Worm (Caenorhabditis elegans) whole organism, L1 larva: ENCODE data around the gene C54E10.6.
A peak's percentile ranks its signal among the peaks of the same experiment; 100 is the strongest.

ENCODE experiments used
- C34B4.2 ChIP-seq: sonication (generic microtip); optimal IDR thresholded peaks from 2 replicates; lab custom pipeline; 2017; ENCODE audit warnings: mild to moderate bottlenecking, missing genetic modification characterization, missing compliant biosample characterization
- F16B12.6 ChIP-seq: fragments of 150-350 bp; optimal IDR thresholded peaks from 2 replicates; lab custom pipeline; 2014; ENCODE audit warnings: missing biosample characterization, missing genetic modification characterization
- aha-1 ChIP-seq: fragments of 150-350 bp; optimal IDR thresholded peaks from 2 replicates; lab custom pipeline; 2014; ENCODE audit warnings: missing biosample characterization, missing genetic modification characterization
- ceh-63 ChIP-seq: fragments of 200-800 bp; sonication (Bioruptor generic); optimal IDR thresholded peaks from 2 replicates; lab custom pipeline; 2018; ENCODE audit warnings: mild to moderate bottlenecking, missing genetic modification characterization, missing compliant biosample characterization
- ceh-8 ChIP-seq: fragments of 200-800 bp; sonication (Bioruptor generic); optimal IDR thresholded peaks from 2 replicates; lab custom pipeline; 2018; ENCODE audit warnings: mild to moderate bottlenecking, missing genetic modification characterization, moderate library complexity, missing compliant biosample characterization
- ceh-82 ChIP-seq, 3 experiments: fragments of 150-350 bp in 1 of 3; sonication (generic microtip) in 2 of 3; optimal IDR thresholded peaks; 2 replicates each; lab custom pipeline; 2014 to 2017; ENCODE audit warnings: missing biosample characterization in 3 of 3, missing genetic modification characterization in 3 of 3
- efl-1 ChIP-seq, 4 experiments: fragments of 150-350 bp; optimal IDR thresholded peaks in 3 of 4; peaks in 1 of 4; 1 replicate in 1 of 4; 2 replicates in 3 of 4; lab custom pipeline; 2014; ENCODE audit warnings: missing biosample characterization in 2 of 4, missing genetic modification characterization in 2 of 4, missing genetic modification reagents in 2 of 4
- efl-3 ChIP-seq: fragments of 200-800 bp; sonication (Bioruptor generic); optimal IDR thresholded peaks from 2 replicates; lab custom pipeline; 2018; ENCODE audit warnings: mild to moderate bottlenecking, missing genetic modification characterization, missing compliant biosample characterization
- egl-27 ChIP-seq, 2 experiments: fragments of 150-350 bp in 1 of 2; sonication (generic microtip); optimal IDR thresholded peaks; 3 replicates each; lab custom pipeline; 2017 to 2018; ENCODE audit warnings: missing biosample characterization in 2 of 2, missing genetic modification characterization in 2 of 2, missing genetic modification reagents in 2 of 2
- elt-2 ChIP-seq: sonication (generic microtip); optimal IDR thresholded peaks from 2 replicates; lab custom pipeline; 2016; ENCODE audit warnings: missing genetic modification characterization, mild to moderate bottlenecking, inconsistent platforms, missing compliant biosample characterization, missing genetic modification reagents
- ets-5 ChIP-seq: fragments of 200-800 bp; sonication (Bioruptor generic); IDR thresholded peaks from 2 replicates; pipeline ENCODE4 v1.3.6; 2022; ENCODE audit warnings: missing genetic modification characterization, missing compliant biosample characterization
- fkh-10 ChIP-seq: sonication (generic microtip); optimal IDR thresholded peaks from 2 replicates; lab custom pipeline; 2017; ENCODE audit warnings: missing biosample characterization, missing genetic modification reagents, missing genetic modification characterization
- fkh-8 ChIP-seq: sonication (generic microtip); optimal IDR thresholded peaks from 2 replicates; lab custom pipeline; 2016; ENCODE audit warnings: mild to moderate bottlenecking, missing genetic modification characterization, missing compliant biosample characterization
- hlh-17 ChIP-seq: fragments of 200-800 bp; sonication (Bioruptor generic); optimal IDR thresholded peaks from 2 replicates; lab custom pipeline; 2018; ENCODE audit warnings: missing genetic modification characterization, mild to moderate bottlenecking, missing compliant biosample characterization, moderate library complexity, borderline replicate concordance
- hlh-4 ChIP-seq: sonication (generic microtip); optimal IDR thresholded peaks from 2 replicates; lab custom pipeline; 2016; ENCODE audit warnings: mild to moderate bottlenecking, missing genetic modification characterization, missing compliant biosample characterization
- lin-13 ChIP-seq: fragments of 150-350 bp; optimal IDR thresholded peaks from 2 replicates; lab custom pipeline; 2014; ENCODE audit warnings: missing biosample characterization, missing genetic modification reagents, missing genetic modification characterization
- lin-14 ChIP-seq: fragments of 200-800 bp; sonication (Bioruptor generic); optimal IDR thresholded peaks from 2 replicates; lab custom pipeline; 2018; ENCODE audit warnings: mild to moderate bottlenecking, missing genetic modification characterization, moderate library complexity, missing compliant biosample characterization
- mdl-1 ChIP-seq, 2 experiments: fragments of 150-350 bp; optimal IDR thresholded peaks; 2 replicates each; lab custom pipeline; 2014 to 2017; ENCODE audit warnings: missing biosample characterization in 2 of 2, missing genetic modification characterization in 2 of 2, inconsistent platforms in 1 of 2
- nhr-47 ChIP-seq: sonication (generic microtip); optimal IDR thresholded peaks from 2 replicates; lab custom pipeline; 2016; ENCODE audit warnings: mild to moderate bottlenecking, missing genetic modification characterization, moderate library complexity, missing compliant biosample characterization
- nhr-76 ChIP-seq: sonication (generic microtip); optimal IDR thresholded peaks from 2 replicates; lab custom pipeline; 2017; ENCODE audit warnings: missing biosample characterization, missing genetic modification characterization
- nhr-85 ChIP-seq: sonication (generic microtip); peaks from one replicate; lab custom pipeline; 2016; ENCODE audit warnings: missing genetic modification characterization, inconsistent platforms, missing compliant biosample characterization
- nhr-90 ChIP-seq: sonication (generic microtip); optimal IDR thresholded peaks from 2 replicates; lab custom pipeline; 2016; ENCODE audit warnings: mild to moderate bottlenecking, missing genetic modification characterization, missing compliant biosample characterization; ENCODE audit not compliant: poor library complexity
- pax-3 ChIP-seq: fragments of 200-800 bp; sonication (Bioruptor generic); optimal IDR thresholded peaks from 2 replicates; lab custom pipeline; 2018; ENCODE audit warnings: mild to moderate bottlenecking, missing genetic modification characterization, moderate library complexity, missing compliant biosample characterization
- pqm-1 ChIP-seq: sonication (generic microtip); optimal IDR thresholded peaks from 3 replicates; lab custom pipeline; 2017; ENCODE audit warnings: missing biosample characterization, missing genetic modification characterization
- rnt-1 ChIP-seq: sonication (generic microtip); optimal IDR thresholded peaks from 2 replicates; lab custom pipeline; 2016; ENCODE audit warnings: mild to moderate bottlenecking, missing genetic modification characterization, moderate library complexity, missing compliant biosample characterization
- skn-1 ChIP-seq: fragments of 150-350 bp; optimal IDR thresholded peaks from 2 replicates; lab custom pipeline; 2014; ENCODE audit warnings: missing biosample characterization, missing genetic modification characterization
- snu-23 ChIP-seq: sonication (generic microtip); optimal IDR thresholded peaks from 2 replicates; lab custom pipeline; 2016; ENCODE audit warnings: missing genetic modification characterization, missing compliant biosample characterization
- sox-4 ChIP-seq: sonication (generic microtip); optimal IDR thresholded peaks from 2 replicates; lab custom pipeline; 2016; ENCODE audit warnings: missing genetic modification characterization, missing compliant biosample characterization
- sptf-1 ChIP-seq: fragments of 150-350 bp; optimal IDR thresholded peaks from 2 replicates; lab custom pipeline; 2014; ENCODE audit warnings: missing biosample characterization, missing genetic modification characterization
- sup-37 ChIP-seq: fragments of 200-800 bp; sonication (Bioruptor generic); optimal IDR thresholded peaks from 2 replicates; lab custom pipeline; 2018; ENCODE audit warnings: mild to moderate bottlenecking, missing genetic modification characterization, missing compliant biosample characterization
- tbx-2 ChIP-seq: sonication (generic microtip); optimal IDR thresholded peaks from 2 replicates; lab custom pipeline; 2016; ENCODE audit warnings: missing genetic modification characterization, missing compliant biosample characterization
- tlp-1 ChIP-seq: fragments of 150-350 bp; optimal IDR thresholded peaks from 2 replicates; lab custom pipeline; 2014; ENCODE audit warnings: missing biosample characterization, missing genetic modification characterization
- unc-30 ChIP-seq: sonication (generic microtip); optimal IDR thresholded peaks from 2 replicates; lab custom pipeline; 2017; ENCODE audit warnings: missing biosample characterization, missing genetic modification characterization
- unc-86 ChIP-seq: sonication (generic microtip); optimal IDR thresholded peaks from 2 replicates; lab custom pipeline; 2016; ENCODE audit warnings: missing genetic modification characterization, missing compliant biosample characterization
- unc-98 ChIP-seq: fragments of 200-800 bp; sonication (Bioruptor generic); IDR thresholded peaks from 2 replicates; pipeline ENCODE4 v1.3.6; 2022; ENCODE audit warnings: missing genetic modification characterization, missing compliant biosample characterization

Gene C54E10.6

DNA sequence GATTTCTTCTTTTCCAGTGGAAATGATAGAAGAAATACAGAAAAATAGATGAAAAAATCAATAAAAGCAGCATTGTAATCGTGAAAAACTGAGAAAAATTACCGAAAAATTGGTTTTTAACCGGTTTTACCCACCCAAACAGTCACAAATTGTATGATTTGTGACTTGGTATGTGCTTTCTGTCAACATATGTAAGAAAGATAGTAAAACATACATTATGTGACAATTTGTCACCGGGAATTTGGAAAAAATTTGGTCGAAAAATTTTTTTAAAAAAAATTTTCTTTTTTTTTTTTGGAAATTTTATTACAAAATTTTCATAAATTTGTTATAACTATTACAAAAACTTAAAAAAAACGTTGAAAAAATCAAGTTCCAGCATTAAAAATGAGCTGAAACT is 28.6 kb upstream of the C54E10.6 start, which contains the start of gene cyp-33D3:
Gene cyp-33D3, minus strand, starts transcription at position 101 of the 400 bp plus-strand sequence.
- TF ChIP-seq unc-30 (tag; lab: Kevin White, UChicago) (no peak), F16B12.6 (no peak), ceh-63 (GFP tag; lab: Kevin White, UChicago) (no peak)
- TF ChIP-seq, all 84 proteins: peak for 0

DNA sequence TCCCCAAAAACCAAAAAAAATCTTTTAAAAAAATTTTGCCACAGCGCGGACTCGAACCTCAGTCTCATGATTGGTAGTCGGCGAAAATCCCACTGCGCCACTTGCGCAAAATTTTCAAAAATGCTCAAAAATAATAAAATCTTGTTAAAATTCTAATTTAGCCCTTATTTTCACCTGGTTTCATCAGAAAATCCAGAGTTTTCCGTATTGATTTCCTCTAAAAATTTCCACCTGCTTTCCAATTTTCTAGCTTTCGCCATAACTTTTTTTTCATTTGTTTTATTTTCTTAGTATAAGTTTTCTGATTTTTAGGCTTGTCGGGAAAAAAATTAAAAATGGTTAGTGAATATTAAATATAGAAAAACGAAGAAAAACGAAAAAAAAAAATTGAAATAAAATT is 18.8 kb upstream of the C54E10.6 start:
- no peak for TF ChIP-seq egl-27 (tag; optimal IDR thresholded peaks at IDR 0.05; lab: Kevin White, UChicago)
- TF ChIP-seq fkh-8 (tag; lab: Kevin White, UChicago), result peak; percentile 18
- TF ChIP-seq sup-37 (GFP tag; lab: Kevin White, UChicago), result no peak
- peak; percentile 93 for TF ChIP-seq hlh-4 (tag; lab: Kevin White, UChicago)
- no peak for TF ChIP-seq rnt-1 (tag; lab: Kevin White, UChicago)

DNA sequence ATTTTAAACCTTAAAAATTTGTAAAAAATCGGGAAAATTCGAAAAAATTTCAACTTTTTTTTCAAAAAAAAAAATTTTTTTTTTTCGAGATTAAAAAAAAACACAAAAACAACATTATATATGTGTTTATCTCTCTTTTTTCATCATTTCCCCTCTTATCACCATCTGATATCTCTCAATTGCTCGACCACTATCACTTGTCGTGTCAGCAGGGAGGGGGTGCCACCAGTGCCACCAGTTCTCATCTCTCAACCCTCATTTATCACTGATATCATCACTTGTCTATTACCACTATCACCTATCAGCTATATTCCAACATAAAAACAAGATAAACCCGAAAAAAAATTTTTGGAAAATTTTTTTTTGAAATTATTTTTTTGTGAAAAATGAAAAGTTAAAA is 17.9 kb upstream of the C54E10.6 start:
- TF ChIP-seq hlh-17 (GFP tag; lab: Kevin White, UChicago) (no peak), lin-14 (GFP tag; lab: Kevin White, UChicago) (peak; percentile 37), pqm-1 (tag; lab: Kevin White, UChicago) (no peak), snu-23 (GFP tag; lab: Kevin White, UChicago) (peak; percentile 1), C34B4.2 (no peak), elt-2 (tag; lab: Kevin White, UChicago) (peak; percentile 82), sptf-1 (tag; lab: Kevin White, UChicago) (no peak), efl-1 (optimal IDR thresholded peaks at IDR 0.05; lab: Kevin White, UChicago) (no peak), efl-1 (GFP tag; optimal IDR thresholded peaks at IDR 0.05 in 1 of 2; lab: Kevin White, UChicago) (no peak)

DNA sequence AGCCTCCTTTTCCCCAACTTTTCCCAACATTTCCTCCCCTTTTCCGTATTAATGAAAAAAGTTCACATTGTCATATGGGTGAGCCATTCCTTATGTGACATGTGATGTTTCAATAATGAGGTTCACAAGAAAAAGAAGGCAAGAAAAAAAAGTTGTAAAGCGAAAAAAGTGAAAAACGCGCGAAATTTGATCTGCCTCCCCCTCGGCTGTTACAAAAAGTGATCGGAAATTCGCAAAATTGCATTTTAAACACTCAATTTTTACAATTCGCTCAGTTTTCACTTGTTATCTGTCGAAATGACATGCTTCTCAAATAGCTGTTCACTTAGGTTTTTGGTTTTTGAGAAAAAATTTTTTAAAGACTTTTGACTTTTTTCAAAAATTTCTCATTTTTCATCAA is 13.0 kb upstream of the C54E10.6 start:
- peak; percentile 91 for TF ChIP-seq fkh-10 (GFP tag; lab: Kevin White, UChicago)
- TF ChIP-seq nhr-85 (tag; lab: Kevin White, UChicago), result peak; percentile 32
- peak; percentile 45 for TF ChIP-seq lin-14 (GFP tag; lab: Kevin White, UChicago)
- TF ChIP-seq nhr-47 (tag; lab: Kevin White, UChicago), result no peak
- TF ChIP-seq mdl-1 (tag; optimal IDR thresholded peaks at IDR 0.05; lab: Kevin White, UChicago), result no peak
- no peak for TF ChIP-seq nhr-76 (tag; lab: Kevin White, UChicago)

DNA sequence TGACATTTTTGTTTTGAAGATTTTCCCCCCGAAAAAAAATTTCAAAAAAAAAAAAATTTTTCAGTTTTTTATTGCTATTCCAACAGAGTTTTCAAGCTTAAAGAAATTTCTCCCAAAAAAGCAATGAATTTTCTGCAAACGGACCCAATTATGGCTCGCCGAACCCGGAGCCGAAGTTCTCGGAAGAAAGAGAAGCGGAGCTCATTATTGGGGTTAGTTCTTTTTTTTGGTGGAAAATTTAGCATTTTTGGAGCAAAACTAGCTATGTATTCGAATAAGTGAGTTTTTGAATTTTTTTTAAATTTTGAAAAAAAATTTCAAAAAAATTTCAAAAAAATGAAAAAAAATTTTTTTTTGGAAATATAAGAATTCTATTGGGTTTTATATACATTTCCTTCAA is 11.1 kb upstream of the C54E10.6 start, which contains the start of gene ncs-5:
Gene ncs-5, plus strand, starts transcription at position 124 of the 400 bp plus-strand sequence.
- TF ChIP-seq F16B12.6 (no peak), unc-86 (tag; lab: Kevin White, UChicago) (no peak), ceh-82 (tag; optimal IDR thresholded peaks at IDR 0.05; lab: Kevin White, UChicago) (no peak), lin-13 (GFP tag; lab: Kevin White, UChicago) (no peak), ceh-8 (GFP tag; lab: Kevin White, UChicago) (no peak), efl-3 (GFP tag; lab: Kevin White, UChicago) (no peak), ceh-63 (GFP tag; lab: Kevin White, UChicago) (no peak), tlp-1 (tag; lab: Kevin White, UChicago) (no peak), skn-1 (tag; lab: Kevin White, UChicago) (no peak), nhr-90 (tag; lab: Kevin White, UChicago) (no peak), aha-1 (no peak)

DNA sequence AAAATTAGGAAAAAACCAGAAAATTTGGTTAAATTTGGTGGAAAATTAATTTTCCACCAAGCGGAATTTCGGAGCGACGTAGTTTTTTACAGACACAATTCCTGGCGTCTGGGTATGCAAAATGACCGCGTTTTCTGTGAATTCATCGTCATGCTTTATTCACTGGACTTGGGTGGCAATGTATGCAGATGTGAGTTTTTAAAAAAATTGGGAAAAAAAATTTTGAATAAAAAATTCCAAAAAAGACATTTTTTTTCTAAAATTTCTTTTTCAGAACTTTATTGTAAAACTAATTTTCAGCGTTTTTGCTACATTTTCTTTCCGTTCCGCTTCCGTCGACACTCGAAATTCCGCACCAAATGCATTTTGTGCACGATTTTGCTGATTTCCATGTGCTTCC is 2.8 kb upstream of the C54E10.6 start, which contains the start of gene C54E10.7:
Gene C54E10.7, plus strand, starts transcription at position 301 of the 400 bp plus-strand sequence.
- TF ChIP-seq pax-3 (tag; lab: Kevin White, UChicago), result no peak
- TF ChIP-seq sox-4, result no peak
- no peak for TF ChIP-seq ets-5 (GFP tag; lab: Robert Waterston, UW)
- TF ChIP-seq ceh-63 (GFP tag; lab: Kevin White, UChicago), result no peak
- no peak for TF ChIP-seq tbx-2 (tag; lab: Kevin White, UChicago)
- TF ChIP-seq unc-98, result no peak
